Worm (Caenorhabditis elegans) whole organism, mixed stage, embryonic: Measurements from ENCODE around the gene gcc-1.

Source experiments
- ceh-39 ChIP-seq: fragments of 150-350 bp; optimal IDR thresholded peaks from 2 replicates; lab custom pipeline; 2014; ENCODE audit warnings: missing biosample characterization, missing genetic modification characterization
- ces-1 ChIP-seq: fragments of 150-350 bp; optimal IDR thresholded peaks from 2 replicates; lab custom pipeline; 2014; ENCODE audit warnings: missing biosample characterization, missing genetic modification reagents, missing genetic modification characterization
- pha-4 ChIP-seq: fragments of 150-350 bp; optimal IDR thresholded peaks from 2 replicates; lab custom pipeline; 2018; ENCODE audit warnings: missing biosample characterization, missing genetic modification reagents, missing genetic modification characterization

DNA sequence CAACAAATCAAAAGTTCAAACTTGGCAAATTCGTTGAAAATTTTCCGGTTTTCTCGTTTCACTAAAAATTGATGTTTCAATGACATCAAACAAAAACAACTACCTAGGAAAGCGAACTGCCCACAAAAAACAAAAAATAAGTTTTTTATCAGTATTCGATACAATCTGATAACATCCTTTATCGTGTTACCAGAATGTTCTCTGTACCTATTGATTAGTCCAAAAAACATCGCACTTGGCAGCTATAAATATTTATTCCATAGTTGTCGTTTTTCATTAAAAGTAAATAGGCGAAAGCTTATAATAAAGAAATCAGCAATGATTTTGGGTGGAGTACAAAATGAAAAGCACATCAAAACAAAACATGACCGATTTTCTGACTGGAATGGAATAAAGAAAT is 42.5 kb upstream of the gcc-1 start:
- TF ChIP-seq ceh-39 (tag; lab: Kevin White, UChicago) (no peak), ces-1 (GFP tag; lab: Kevin White, UChicago) (no peak), pha-4 (tag; lab: Kevin White, UChicago) (no peak)
